Fruit fly (Drosophila melanogaster): Measurements from ENCODE around the gene GAPsec.
A peak's percentile ranks its signal among the peaks of the same experiment; 100 is the strongest.

GAPsec gene

dm6 chr3L:8646821-8647220 lies 23.1 kb upstream of the GAPsec start, which contains the start of the genes CG13305 and Pex7:
TSS of gene CG13305 (minus strand) at chr3L:8646822.
TSS of gene Pex7 (plus strand) at chr3L:8647145.
- TF ChIP-seq pan (optimal IDR thresholded peaks at IDR 0.05) (no peak), CG9705 (GFP tag; optimal IDR thresholded peaks at IDR 0.05) (no peak), Hnf4 (GFP tag; optimal IDR thresholded peaks at IDR 0.05) (no peak), rgr (GFP tag; optimal IDR thresholded peaks at IDR 0.05) (no peak), Abd-B (GFP tag; optimal IDR thresholded peaks at IDR 0.05) (no peak), Dif (GFP tag; optimal IDR thresholded peaks at IDR 0.05; ENCODE audit: partially characterized antibody) (no peak), tai (GFP tag; optimal IDR thresholded peaks at IDR 0.05) (no peak), GATAd (GFP tag; optimal IDR thresholded peaks at IDR 0.05) (no peak), CrebA (GFP tag; optimal IDR thresholded peaks at IDR 0.05; ENCODE audit: borderline replicate concordance) (no peak), dsf (GFP tag; optimal IDR thresholded peaks at IDR 0.05; ENCODE audit: borderline replicate concordance) (no peak), dmrt93B (GFP tag; optimal IDR thresholded peaks at IDR 0.05) (no peak), N (GFP tag; optimal IDR thresholded peaks at IDR 0.05) (no peak), h (GFP tag; optimal IDR thresholded peaks at IDR 0.05) (no peak), foxo (GFP tag; optimal IDR thresholded peaks at IDR 0.05) (no peak)

DNA sequence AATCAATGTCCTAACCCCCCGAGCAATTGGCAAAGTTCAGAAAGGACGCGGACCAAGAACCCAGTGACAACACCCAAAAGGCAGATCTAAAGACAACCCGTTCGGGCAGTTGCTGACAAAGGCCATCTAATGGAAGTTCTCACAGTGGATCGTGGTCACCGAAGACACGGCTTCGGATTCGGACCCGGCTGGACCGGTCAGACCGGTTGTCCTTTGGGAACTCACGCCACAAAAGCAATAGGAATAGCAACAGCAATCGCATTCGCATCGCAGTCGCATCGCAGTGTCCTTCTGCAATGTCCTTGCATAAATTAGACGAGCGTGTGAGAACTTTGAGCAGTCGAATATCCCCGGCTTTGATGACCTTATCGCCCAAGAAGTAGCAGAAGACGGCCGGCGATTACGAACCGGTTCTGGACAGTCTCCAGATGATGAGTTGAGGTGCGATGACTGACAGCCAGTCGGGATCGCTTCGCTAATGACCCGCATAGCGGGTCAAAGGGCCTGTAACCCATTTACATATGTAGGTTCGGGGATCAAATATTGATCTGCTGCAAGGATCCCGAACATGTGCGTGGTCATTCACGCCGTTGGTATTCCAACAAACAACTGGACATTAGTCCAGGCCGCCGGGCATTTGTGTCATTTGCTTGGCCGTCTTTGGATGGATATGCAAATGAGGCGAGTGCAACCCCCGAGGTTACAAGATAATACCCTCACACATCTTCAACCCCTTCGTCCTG lies 20.3 kb upstream of the GAPsec start:
- peak; percentile 82 for TF ChIP-seq Vsx2 (GFP tag; optimal IDR thresholded peaks at IDR 0.05; ENCODE audit: partially characterized antibody)
- TF ChIP-seq dl (GFP tag; optimal IDR thresholded peaks at IDR 0.05; ENCODE audit: insufficient read depth in 1 of 2, partially characterized antibody in 2 of 2): peak in 1 of 2 experiments; percentile 20
- TF ChIP-seq Rel (GFP tag; optimal IDR thresholded peaks at IDR 0.05): no peak
- TF ChIP-seq Rel (tag; optimal IDR thresholded peaks at IDR 0.05): no peak
- no peak for TF ChIP-seq Jra (GFP tag; optimal IDR thresholded peaks at IDR 0.05)
- no peak for TF ChIP-seq Hr83 (GFP tag; optimal IDR thresholded peaks at IDR 0.05; ENCODE audit: poor library complexity, severe bottlenecking)
- TF ChIP-seq Hr78 (GFP tag; optimal IDR thresholded peaks at IDR 0.05): no peak
- peak; percentile 72 for TF ChIP-seq Dif (GFP tag; optimal IDR thresholded peaks at IDR 0.05; ENCODE audit: partially characterized antibody)

dm6 chr3L:8641049-8641448 lies 17.3 kb upstream of the GAPsec start:
- TF ChIP-seq br (GFP tag; optimal IDR thresholded peaks at IDR 0.05) (no peak), HLH106 (tag; optimal IDR thresholded peaks at IDR 0.05) (peak; percentile 15), foxo (GFP tag; optimal IDR thresholded peaks at IDR 0.05) (peak in 1 of 2 experiments; percentile 12)

- TF ChIP-seq usp (GFP tag; optimal IDR thresholded peaks at IDR 0.05): no peak
- TF ChIP-seq rgr (GFP tag; optimal IDR thresholded peaks at IDR 0.05): peak; percentile 36
These were observed 16.4 kb upstream of the GAPsec start, which contains the start of gene Cpr66D for dm6 chr3L:8640139-8640538. TSS of gene Cpr66D (plus strand) at chr3L:8640439.

DNA sequence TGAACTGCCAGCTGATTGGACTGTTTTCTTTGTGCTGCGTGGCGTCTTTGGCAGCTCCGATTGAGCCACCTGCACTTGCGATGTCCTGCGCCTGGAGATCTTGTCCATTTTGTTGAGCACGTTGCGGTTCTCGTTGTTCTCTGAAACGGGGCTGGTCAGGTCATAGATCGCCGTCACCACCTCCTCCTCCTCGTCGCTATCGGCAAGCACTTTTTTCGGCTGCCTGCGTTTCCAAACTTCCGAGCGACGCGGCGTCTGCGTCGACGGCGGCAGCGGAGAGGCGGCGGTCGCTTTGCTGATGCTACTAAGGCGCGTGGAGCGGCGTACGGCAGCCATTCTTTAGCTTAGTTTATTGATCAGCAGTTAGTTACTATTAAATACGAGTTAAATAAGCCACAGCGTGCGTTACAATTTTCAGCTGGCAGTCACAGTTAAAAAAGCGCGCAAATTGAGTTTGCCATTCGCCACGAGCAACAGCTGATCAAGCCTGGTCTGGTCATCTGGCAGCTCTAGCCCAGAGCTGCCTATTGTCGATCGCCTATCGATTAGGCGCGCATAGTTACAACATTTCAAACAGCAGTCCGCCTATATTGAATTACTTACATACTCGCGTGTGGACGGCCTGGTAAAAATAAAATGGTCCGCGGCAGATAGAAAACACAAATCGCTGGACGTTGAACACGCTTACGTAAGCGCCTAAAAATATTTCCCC lies 10.1 kb upstream of the GAPsec start, which contains the start of gene Cdc6:
Gene Cdc6 (minus strand): TSS at position 456 of the 712 bp plus-strand sequence.
- TF ChIP-seq tai (GFP tag; optimal IDR thresholded peaks at IDR 0.05) (no peak), dsf (GFP tag; optimal IDR thresholded peaks at IDR 0.05; ENCODE audit: borderline replicate concordance) (no peak), ey (GFP tag; optimal IDR thresholded peaks at IDR 0.05) (no peak), lola (GFP tag; optimal IDR thresholded peaks at IDR 0.05) (no peak), brk (GFP tag; optimal IDR thresholded peaks at IDR 0.05) (no peak), Myc (optimal IDR thresholded peaks at IDR 0.05) (no peak), OdsH (GFP tag; optimal IDR thresholded peaks at IDR 0.05) (no peak), GATAd (GFP tag; optimal IDR thresholded peaks at IDR 0.05) (no peak), Jra (GFP tag; optimal IDR thresholded peaks at IDR 0.05) (no peak), foxo (GFP tag; optimal IDR thresholded peaks at IDR 0.05) (no peak), CG32264 (GFP tag; optimal IDR thresholded peaks at IDR 0.05) (no peak), br (GFP tag; optimal IDR thresholded peaks at IDR 0.05) (no peak), N (GFP tag; optimal IDR thresholded peaks at IDR 0.05) (no peak), Vsx2 (GFP tag; optimal IDR thresholded peaks at IDR 0.05; ENCODE audit: partially characterized antibody) (no peak), HLH106 (tag; optimal IDR thresholded peaks at IDR 0.05) (no peak), Hnf4 (GFP tag; optimal IDR thresholded peaks at IDR 0.05) (no peak), rgr (GFP tag; optimal IDR thresholded peaks at IDR 0.05) (no peak), CG9705 (GFP tag; optimal IDR thresholded peaks at IDR 0.05) (no peak), Hr78 (GFP tag; optimal IDR thresholded peaks at IDR 0.05) (no peak), dmrt93B (GFP tag; optimal IDR thresholded peaks at IDR 0.05) (no peak)

Measured in whole organism, wandering third instar larva.